Worm (Caenorhabditis elegans): ENCODE results near the gene R10E4.11.
A peak's percentile ranks its signal among the peaks of the same experiment; 100 is the strongest.

R10E4.11 gene

ce11 chrIII:4278203-4278602 lies 22.6 kb downstream of the R10E4.11 start:
- TF ChIP-seq unc-55 (GFP tag; optimal IDR thresholded peaks at IDR 0.05) (no peak), C08G9.2 (tag; optimal IDR thresholded peaks at IDR 0.05) (no peak), ztf-16 (tag; optimal IDR thresholded peaks at IDR 0.05) (no peak), syd-9 (tag; optimal IDR thresholded peaks at IDR 0.05) (no peak)

- TF ChIP-seq ceh-19 (GFP tag; optimal IDR thresholded peaks at IDR 0.05): no peak
- no peak for TF ChIP-seq ahr-1 (tag; optimal IDR thresholded peaks at IDR 0.05)
- no peak for TF ChIP-seq ceh-34 (tag; optimal IDR thresholded peaks at IDR 0.05)
- TF ChIP-seq syd-9 (tag; optimal IDR thresholded peaks at IDR 0.05): no peak
- no peak for TF ChIP-seq hlh-30 (tag; optimal IDR thresholded peaks at IDR 0.05; ENCODE audit: insufficient read depth)
- TF ChIP-seq ttx-3 (tag; optimal IDR thresholded peaks at IDR 0.05): no peak
- TF ChIP-seq sox-4 (tag; optimal IDR thresholded peaks at IDR 0.05): no peak
Measured at ce11 chrIII:4277762-4278161, 23.1 kb downstream of the R10E4.11 start.

DNA sequence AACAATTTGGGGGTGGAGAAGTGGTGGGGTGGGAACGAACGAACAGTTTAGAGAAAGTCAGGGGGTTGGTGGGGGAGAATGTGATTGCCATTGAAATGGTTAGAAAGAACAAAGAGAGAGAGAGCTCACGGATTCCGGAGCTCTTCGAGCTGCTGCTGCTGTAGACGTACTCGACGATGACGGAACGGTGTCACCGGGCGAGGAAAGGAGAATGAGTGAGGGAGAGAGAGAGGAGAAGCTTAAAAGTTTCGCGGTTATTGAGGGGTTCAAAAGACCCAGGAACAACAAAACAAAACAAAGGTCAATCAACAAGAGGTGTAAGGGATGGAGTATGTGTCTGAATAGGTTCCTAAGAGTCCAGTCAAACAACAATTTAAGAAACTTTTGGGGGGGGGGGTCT lies 24.6 kb downstream of the R10E4.11 start:
- TF ChIP-seq ceh-34 (tag; optimal IDR thresholded peaks at IDR 0.05): no peak
- TF ChIP-seq ama-1 (optimal IDR thresholded peaks at IDR 0.05): peak; percentile 74
- no peak for TF ChIP-seq pax-1 (tag; optimal IDR thresholded peaks at IDR 0.05)
- no peak for TF ChIP-seq sox-2 (GFP tag; IDR thresholded peaks at IDR 0.05)
- TF ChIP-seq rnt-1 (tag; optimal IDR thresholded peaks at IDR 0.05): no peak
- TF ChIP-seq K02D7.2 (tag; optimal IDR thresholded peaks at IDR 0.05): no peak
- no peak for TF ChIP-seq odd-2 (tag; optimal IDR thresholded peaks at IDR 0.05)

- TF ChIP-seq npax-4 (tag; optimal IDR thresholded peaks at IDR 0.05): no peak
- TF ChIP-seq nfya-1 (tag; optimal IDR thresholded peaks at IDR 0.05): peak; percentile 93
Measured at ce11 chrIII:4275704-4276103, 25.1 kb downstream of the R10E4.11 start.

- TF ChIP-seq elt-2 (tag; optimal IDR thresholded peaks at IDR 0.05): peak; percentile 47
- no peak for TF ChIP-seq K09A11.1 (tag; optimal IDR thresholded peaks at IDR 0.05; ENCODE audit: insufficient read depth)
- no peak for TF ChIP-seq pha-2 (tag; optimal IDR thresholded peaks at IDR 0.05)
- no peak for TF ChIP-seq eyg-1 (tag; optimal IDR thresholded peaks at IDR 0.05)
- no peak for TF ChIP-seq odd-2 (tag; optimal IDR thresholded peaks at IDR 0.05)
- TF ChIP-seq zip-5 (tag; optimal IDR thresholded peaks at IDR 0.05): no peak
- TF ChIP-seq ref-2 (tag; optimal IDR thresholded peaks at IDR 0.05): peak; percentile 10
- TF ChIP-seq ceh-48 (tag; optimal IDR thresholded peaks at IDR 0.05): no peak
- no peak for TF ChIP-seq ceh-34 (tag; optimal IDR thresholded peaks at IDR 0.05)
- no peak for TF ChIP-seq elt-4 (tag; optimal IDR thresholded peaks at IDR 0.05)
- no peak for TF ChIP-seq fkh-6 (tag; optimal IDR thresholded peaks at IDR 0.05)
- no peak for TF ChIP-seq ceh-24 (tag; optimal IDR thresholded peaks at IDR 0.05)
- no peak for TF ChIP-seq dve-1 (tag; optimal IDR thresholded peaks at IDR 0.05)
- TF ChIP-seq ama-1 (optimal IDR thresholded peaks at IDR 0.05): no peak
- no peak for TF ChIP-seq F13H6.1 (tag; optimal IDR thresholded peaks at IDR 0.05)
- TF ChIP-seq ceh-14 (tag; optimal IDR thresholded peaks at IDR 0.05): no peak
- no peak for TF ChIP-seq ahr-1 (tag; optimal IDR thresholded peaks at IDR 0.05)
- no peak for TF ChIP-seq ztf-16 (tag; optimal IDR thresholded peaks at IDR 0.05)
- TF ChIP-seq ceh-19 (GFP tag; optimal IDR thresholded peaks at IDR 0.05): no peak
- TF ChIP-seq pax-1 (tag; optimal IDR thresholded peaks at IDR 0.05): no peak
- no peak for TF ChIP-seq unc-42 (tag; optimal IDR thresholded peaks at IDR 0.05)
- TF ChIP-seq nhr-232 (tag; optimal IDR thresholded peaks at IDR 0.05): no peak
- no peak for TF ChIP-seq che-1 (tag; optimal IDR thresholded peaks at IDR 0.05)
- no peak for TF ChIP-seq lim-6 (tag; optimal IDR thresholded peaks at IDR 0.05)
- peak; percentile 75 for TF ChIP-seq tbx-2 (tag; optimal IDR thresholded peaks at IDR 0.05)
- TF ChIP-seq hlh-30 (tag; optimal IDR thresholded peaks at IDR 0.05; ENCODE audit: insufficient read depth): peak; percentile 47
- TF ChIP-seq K02D7.2 (tag; optimal IDR thresholded peaks at IDR 0.05): no peak
- TF ChIP-seq unc-55 (GFP tag; optimal IDR thresholded peaks at IDR 0.05): no peak
- TF ChIP-seq ceh-6 (GFP tag; optimal IDR thresholded peaks at IDR 0.05): no peak
- no peak for TF ChIP-seq syd-9 (tag; optimal IDR thresholded peaks at IDR 0.05)
Measured at ce11 chrIII:4274524-4274923, 26.3 kb downstream of the R10E4.11 start.
